Worm (Caenorhabditis elegans) whole organism, late embryonic: ENCODE measurements around the gene F18A1.7.
A peak's percentile ranks its signal among the peaks of the same experiment; 100 is the strongest.

Experiments
- C38D4.7 ChIP-seq: fragments of 200-800 bp; sonication (Bioruptor generic); optimal IDR thresholded peaks from 2 replicates; lab custom pipeline; 2018; ENCODE audit warnings: mild to moderate bottlenecking, missing genetic modification characterization, moderate library complexity, missing compliant biosample characterization
- F13H6.1 ChIP-seq: sonication (generic microtip); optimal IDR thresholded peaks from 2 replicates; lab custom pipeline; 2016; ENCODE audit warnings: missing genetic modification characterization, missing compliant biosample characterization
- K09A11.1 ChIP-seq: sonication (generic microtip); optimal IDR thresholded peaks from 2 replicates; lab custom pipeline; 2017; ENCODE audit warnings: antibody characterized with exemption, mild to moderate bottlenecking, missing genetic modification characterization, missing compliant biosample characterization; ENCODE audit not compliant: insufficient read depth
- T23F11.4 ChIP-seq: fragments of 200-800 bp; sonication (Bioruptor generic); optimal IDR thresholded peaks from 2 replicates; lab custom pipeline; 2018; ENCODE audit warnings: mild to moderate bottlenecking, missing genetic modification characterization, missing compliant biosample characterization
- Y22D7AL.16 ChIP-seq: sonication (generic microtip); optimal IDR thresholded peaks from 2 replicates; lab custom pipeline; 2016; ENCODE audit warnings: missing genetic modification characterization, missing compliant biosample characterization
- ama-1 ChIP-seq: fragments of 150-350 bp; optimal IDR thresholded peaks from 2 replicates; lab custom pipeline; 2014
- ceh-14 ChIP-seq: sonication (generic microtip); optimal IDR thresholded peaks from 2 replicates; lab custom pipeline; 2016; ENCODE audit warnings: missing genotype, missing genetic modification characterization, missing compliant biosample characterization
- ceh-19 ChIP-seq: fragments of 200-800 bp; sonication (Bioruptor generic); optimal IDR thresholded peaks from 2 replicates; lab custom pipeline; 2018; ENCODE audit warnings: mild to moderate bottlenecking, missing genetic modification characterization, missing compliant biosample characterization
- ceh-31 ChIP-seq: sonication (generic microtip); optimal IDR thresholded peaks from 2 replicates; lab custom pipeline; 2016; ENCODE audit warnings: missing genetic modification characterization, missing compliant biosample characterization
- ceh-45 ChIP-seq: fragments of 200-800 bp; sonication (Bioruptor generic); IDR thresholded peaks from 2 replicates; pipeline ENCODE4 v1.3.6; 2022; ENCODE audit warnings: missing genetic modification reagents, missing genetic modification characterization, missing compliant biosample characterization
- ceh-48 ChIP-seq: sonication (generic microtip); optimal IDR thresholded peaks from 2 replicates; lab custom pipeline; 2016; ENCODE audit warnings: missing genetic modification characterization, inconsistent platforms, missing compliant biosample characterization
- ceh-6 ChIP-seq: fragments of 200-800 bp; sonication (Bioruptor generic); optimal IDR thresholded peaks from 2 replicates; lab custom pipeline; 2018; ENCODE audit warnings: mild to moderate bottlenecking, missing genetic modification characterization, missing compliant biosample characterization
- ceh-9 ChIP-seq: sonication (generic microtip); optimal IDR thresholded peaks from 2 replicates; lab custom pipeline; 2016; ENCODE audit warnings: mild to moderate bottlenecking, missing genetic modification characterization, inconsistent platforms, missing compliant biosample characterization
- dve-1 ChIP-seq: sonication (generic microtip); optimal IDR thresholded peaks from 2 replicates; lab custom pipeline; 2017; ENCODE audit warnings: antibody characterized with exemption, mild to moderate bottlenecking, missing genetic modification characterization, missing compliant biosample characterization
- elt-2 ChIP-seq: sonication (generic microtip); optimal IDR thresholded peaks from 2 replicates; lab custom pipeline; 2016; ENCODE audit warnings: missing genetic modification reagents, missing genetic modification characterization, missing compliant biosample characterization
- ets-4 ChIP-seq: sonication (generic microtip); optimal IDR thresholded peaks from 2 replicates; lab custom pipeline; 2016; ENCODE audit warnings: missing genetic modification characterization, missing compliant biosample characterization
- eyg-1 ChIP-seq: sonication (generic microtip); optimal IDR thresholded peaks from 2 replicates; lab custom pipeline; 2016; ENCODE audit warnings: missing genotype, missing genetic modification characterization, missing compliant biosample characterization
- fax-1 ChIP-seq: sonication (generic microtip); optimal IDR thresholded peaks from 2 replicates; lab custom pipeline; 2016; ENCODE audit warnings: missing genotype, missing genetic modification characterization, missing compliant biosample characterization
- fkh-10 ChIP-seq: fragments of 150-350 bp; optimal IDR thresholded peaks from 2 replicates; lab custom pipeline; 2014; ENCODE audit warnings: missing biosample characterization, missing genetic modification reagents, missing genetic modification characterization
- gmeb-2 ChIP-seq: sonication (generic microtip); optimal IDR thresholded peaks from 2 replicates; lab custom pipeline; 2016; ENCODE audit warnings: missing genetic modification characterization, inconsistent platforms, missing compliant biosample characterization
- hlh-30 ChIP-seq: sonication (generic microtip); optimal IDR thresholded peaks from 2 replicates; lab custom pipeline; 2017; ENCODE audit warnings: antibody characterized with exemption, missing genetic modification characterization, missing compliant biosample characterization; ENCODE audit not compliant: insufficient read depth
- hlh-6 ChIP-seq: sonication (generic microtip); optimal IDR thresholded peaks from 2 replicates; lab custom pipeline; 2016; ENCODE audit warnings: missing genotype, missing genetic modification characterization, missing compliant biosample characterization
- hlh-8 ChIP-seq: sonication (generic microtip); optimal IDR thresholded peaks from 2 replicates; lab custom pipeline; 2016; ENCODE audit warnings: missing genotype, missing genetic modification characterization, missing compliant biosample characterization
- lim-6 ChIP-seq: sonication (generic microtip); optimal IDR thresholded peaks from 2 replicates; lab custom pipeline; 2016; ENCODE audit warnings: missing genetic modification characterization, missing compliant biosample characterization
- madf-2 ChIP-seq: sonication (generic microtip); optimal IDR thresholded peaks from 2 replicates; lab custom pipeline; 2017; ENCODE audit warnings: missing genetic modification characterization, missing compliant biosample characterization
- mec-3 ChIP-seq: sonication (generic microtip); optimal IDR thresholded peaks from 2 replicates; lab custom pipeline; 2016; ENCODE audit warnings: borderline replicate concordance, missing genetic modification characterization, missing compliant biosample characterization
- nfya-1 ChIP-seq: sonication (generic microtip); optimal IDR thresholded peaks from 2 replicates; lab custom pipeline; 2017; ENCODE audit warnings: missing genetic modification characterization, mild to moderate bottlenecking, missing compliant biosample characterization, antibody characterized with exemption, moderate library complexity
- nhr-11 ChIP-seq: fragments of 150-350 bp; optimal IDR thresholded peaks from 2 replicates; lab custom pipeline; 2014; ENCODE audit warnings: missing biosample characterization, missing genetic modification characterization
- nhr-232 ChIP-seq: sonication (generic microtip); optimal IDR thresholded peaks from 2 replicates; lab custom pipeline; 2016; ENCODE audit warnings: missing genetic modification characterization, missing compliant biosample characterization
- npax-4 ChIP-seq: sonication (generic microtip); optimal IDR thresholded peaks from 2 replicates; lab custom pipeline; 2016; ENCODE audit warnings: missing genetic modification characterization, missing compliant biosample characterization
- odd-2 ChIP-seq: sonication (generic microtip); optimal IDR thresholded peaks from 2 replicates; lab custom pipeline; 2017; ENCODE audit warnings: antibody characterized with exemption, mild to moderate bottlenecking, missing genetic modification characterization, missing compliant biosample characterization
- pag-3 ChIP-seq: sonication (generic microtip); optimal IDR thresholded peaks from 2 replicates; lab custom pipeline; 2016; ENCODE audit warnings: missing compliant biosample characterization, missing genetic modification characterization, borderline replicate concordance
- pha-2 ChIP-seq: sonication (generic microtip); optimal IDR thresholded peaks from 2 replicates; lab custom pipeline; 2017; ENCODE audit warnings: mild to moderate bottlenecking, missing genetic modification characterization, missing compliant biosample characterization
- ref-2 ChIP-seq: sonication (generic microtip); optimal IDR thresholded peaks from 2 replicates; lab custom pipeline; 2016; ENCODE audit warnings: missing genetic modification characterization, missing compliant biosample characterization
- tbx-2 ChIP-seq: sonication (generic microtip); optimal IDR thresholded peaks from 2 replicates; lab custom pipeline; 2016; ENCODE audit warnings: missing genetic modification characterization, missing compliant biosample characterization
- ttx-3 ChIP-seq: sonication (generic microtip); optimal IDR thresholded peaks from 2 replicates; lab custom pipeline; 2016; ENCODE audit warnings: missing genetic modification reagents, missing genetic modification characterization, missing compliant biosample characterization
- unc-42 ChIP-seq: sonication (generic microtip); optimal IDR thresholded peaks from 2 replicates; lab custom pipeline; 2016; ENCODE audit warnings: missing genotype, missing genetic modification characterization, missing compliant biosample characterization
- unc-55 ChIP-seq: sonication (generic microtip); optimal IDR thresholded peaks from 2 replicates; lab custom pipeline; 2017; ENCODE audit warnings: missing biosample characterization, missing genetic modification reagents, missing genetic modification characterization
- unc-86 ChIP-seq: sonication (generic microtip); optimal IDR thresholded peaks from 2 replicates; lab custom pipeline; 2016; ENCODE audit warnings: missing genetic modification characterization, missing compliant biosample characterization
- zip-5 ChIP-seq: sonication (generic microtip); optimal IDR thresholded peaks from 2 replicates; lab custom pipeline; 2016; ENCODE audit warnings: missing genetic modification characterization, missing compliant biosample characterization
- ztf-16 ChIP-seq: sonication (generic microtip); optimal IDR thresholded peaks from 2 replicates; lab custom pipeline; 2017; ENCODE audit warnings: missing genetic modification characterization, missing compliant biosample characterization

The F18A1.7 gene

DNA sequence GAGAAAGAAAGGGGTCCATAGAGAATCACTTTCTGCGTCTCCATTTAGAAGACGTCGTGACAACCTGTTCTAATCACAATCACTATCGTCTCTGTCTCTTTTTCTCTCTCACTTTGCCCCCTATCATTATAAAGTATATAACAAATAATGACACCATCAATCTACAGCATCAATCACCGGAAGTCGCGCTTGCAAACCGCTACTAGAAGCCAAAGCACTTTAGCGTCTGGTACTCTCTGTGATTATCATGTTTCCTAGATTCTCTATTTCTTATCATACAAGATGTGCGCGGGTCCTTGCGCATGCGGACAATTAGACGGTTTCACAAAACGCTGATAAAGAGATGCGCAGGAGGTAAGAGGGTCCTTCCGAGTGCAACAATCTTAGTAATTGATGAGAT is 32.4 kb downstream of the F18A1.7 start:
- peak; percentile 76 for TF ChIP-seq elt-2 (tag; lab: Kevin White, UChicago)
- no peak for TF ChIP-seq ceh-19 (GFP tag; lab: Kevin White, UChicago)
- TF ChIP-seq F13H6.1 (tag; lab: Kevin White, UChicago) = no peak
- TF ChIP-seq, all 69 proteins: peak for 1

DNA sequence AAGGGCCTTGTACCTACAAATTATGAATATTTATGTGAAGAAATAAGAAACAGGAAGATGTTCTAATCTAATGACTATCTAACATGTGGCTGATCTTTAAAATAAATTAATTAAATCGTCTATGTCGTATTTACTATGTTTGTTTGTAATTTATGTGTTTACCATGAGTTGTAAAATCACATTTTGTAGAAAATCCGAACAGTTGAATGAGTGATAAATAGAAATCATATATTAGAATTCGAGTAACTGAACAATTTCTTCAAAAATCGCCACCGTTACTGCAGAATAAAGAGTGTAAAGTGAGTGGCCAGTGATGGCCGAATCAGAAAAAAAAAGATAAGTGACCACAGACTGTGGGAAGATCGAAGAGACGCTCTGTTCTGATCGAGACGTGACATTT is 33.5 kb downstream of the F18A1.7 start:
- TF ChIP-seq pag-3 = no peak
- TF ChIP-seq nfya-1 = no peak
- TF ChIP-seq ref-2 = no peak
- TF ChIP-seq hlh-30 = no peak
- no peak for TF ChIP-seq dve-1 (tag; lab: Kevin White, UChicago)
- no peak for TF ChIP-seq nhr-11 (tag; lab: Kevin White, UChicago)
- no peak for TF ChIP-seq fkh-10 (GFP tag; lab: Kevin White, UChicago)
- no peak for TF ChIP-seq ceh-9
- TF ChIP-seq npax-4 (tag; lab: Kevin White, UChicago) = no peak
- no peak for TF ChIP-seq fax-1 (tag; lab: Kevin White, UChicago)
- no peak for TF ChIP-seq ceh-6 (GFP tag; lab: Kevin White, UChicago)
- no peak for TF ChIP-seq ceh-14 (tag; lab: Kevin White, UChicago)
- TF ChIP-seq lim-6 (tag; lab: Kevin White, UChicago) = no peak
- no peak for TF ChIP-seq unc-55
- TF ChIP-seq C38D4.7 (GFP tag; lab: Kevin White, UChicago) = no peak
- TF ChIP-seq K09A11.1 (tag; lab: Kevin White, UChicago) = no peak

- no peak for TF ChIP-seq hlh-6 (tag; lab: Kevin White, UChicago)
- TF ChIP-seq tbx-2 (tag; lab: Kevin White, UChicago) = no peak
- TF ChIP-seq ttx-3 (tag; lab: Kevin White, UChicago) = no peak
- TF ChIP-seq Y22D7AL.16 (tag; lab: Kevin White, UChicago) = no peak
- TF ChIP-seq gmeb-2 (tag; lab: Kevin White, UChicago) = no peak
- TF ChIP-seq eyg-1 = no peak
- TF ChIP-seq pha-2 (tag; lab: Kevin White, UChicago) = no peak
- no peak for TF ChIP-seq unc-55
- TF ChIP-seq ceh-6 (GFP tag; lab: Kevin White, UChicago) = no peak
- no peak for TF ChIP-seq ref-2
- no peak for TF ChIP-seq ceh-19 (GFP tag; lab: Kevin White, UChicago)
- TF ChIP-seq unc-86 (tag; lab: Kevin White, UChicago) = no peak
- no peak for TF ChIP-seq nhr-11 (tag; lab: Kevin White, UChicago)
- TF ChIP-seq ceh-31 (tag; lab: Kevin White, UChicago) = no peak
- no peak for TF ChIP-seq ceh-45
- no peak for TF ChIP-seq odd-2
- TF ChIP-seq npax-4 (tag; lab: Kevin White, UChicago) = no peak
- no peak for TF ChIP-seq ztf-16
- TF ChIP-seq K09A11.1 (tag; lab: Kevin White, UChicago) = no peak
These were observed 34.9 kb downstream of the F18A1.7 start for ce11 chrII:7628640-7629039.

ce11 chrII:7624995-7625394 is 38.6 kb downstream of the F18A1.7 start:
- TF ChIP-seq ttx-3 (tag; lab: Kevin White, UChicago) (no peak), unc-42 (tag; lab: Kevin White, UChicago) (peak; percentile 79), ceh-31 (tag; lab: Kevin White, UChicago) (peak; percentile 36), nhr-232 (no peak), nfya-1 (peak; percentile 28), madf-2 (tag; lab: Kevin White, UChicago) (no peak), unc-86 (tag; lab: Kevin White, UChicago) (no peak), odd-2 (no peak), unc-55 (no peak), ets-4 (no peak)

DNA sequence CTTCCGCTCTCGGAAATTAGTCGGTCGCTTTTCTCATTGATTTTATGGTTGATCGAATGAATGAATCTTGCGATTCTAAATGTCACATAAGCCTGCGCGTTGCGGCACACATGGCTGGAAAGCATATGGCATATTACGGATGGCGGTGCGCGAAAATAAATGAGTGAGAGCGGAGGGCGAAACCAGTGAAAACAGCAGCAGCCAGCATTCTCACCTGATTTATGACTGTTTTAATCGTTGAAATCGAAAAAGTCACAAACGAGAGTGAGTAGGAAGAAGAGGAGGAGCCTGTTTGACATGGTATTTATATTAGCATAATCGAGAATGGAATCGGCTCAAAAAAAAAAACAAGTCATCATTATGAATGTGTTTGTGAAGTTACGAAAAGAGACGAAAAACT is 39.3 kb downstream of the F18A1.7 start:
- TF ChIP-seq ceh-6 (GFP tag; lab: Kevin White, UChicago) = no peak
- TF ChIP-seq ama-1 (lab: Kevin White, UChicago) = no peak
- peak; percentile 14 for TF ChIP-seq hlh-8 (tag; lab: Kevin White, UChicago)
- no peak for TF ChIP-seq zip-5 (tag; lab: Kevin White, UChicago)
- TF ChIP-seq ceh-31 (tag; lab: Kevin White, UChicago) = peak; percentile 15
- TF ChIP-seq ceh-48 (tag; lab: Kevin White, UChicago) = peak; percentile 30
- no peak for TF ChIP-seq madf-2 (tag; lab: Kevin White, UChicago)
- no peak for TF ChIP-seq mec-3
- TF ChIP-seq T23F11.4 (GFP tag; lab: Kevin White, UChicago) = no peak
